Worm (Caenorhabditis elegans): ENCODE results near the gene C04G2.10.

DNA sequence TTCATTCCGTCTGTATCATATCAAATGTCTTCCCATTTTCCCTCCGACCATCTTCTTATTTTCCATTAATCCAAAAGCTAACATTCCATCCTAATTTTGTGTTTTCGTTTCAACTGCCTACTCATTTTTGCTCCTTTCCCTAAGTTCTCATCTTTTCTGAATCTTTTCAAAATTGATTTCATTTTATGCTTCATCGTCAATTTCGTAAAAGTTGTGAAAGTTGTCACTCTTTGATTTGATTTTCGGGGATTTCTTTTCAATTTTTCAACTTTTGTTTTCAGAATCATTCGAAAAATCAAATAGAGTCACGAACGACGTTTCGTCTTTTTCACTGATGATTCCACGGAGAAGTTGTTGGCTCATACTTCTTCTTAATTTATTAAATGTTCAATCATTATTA is 47.7 kb upstream of the C04G2.10 start, which contains the start of gene cwn-2:
- TF ChIP-seq elt-3 (tag; optimal IDR thresholded peaks at IDR 0.05): no peak
- no peak for TF ChIP-seq nhr-76 (tag; optimal IDR thresholded peaks at IDR 0.05)
- TF ChIP-seq mep-1 (tag; optimal IDR thresholded peaks at IDR 0.05): no peak
- no peak for TF ChIP-seq tbx-8 (GFP tag; optimal IDR thresholded peaks at IDR 0.05)
- TF ChIP-seq pha-4 (tag; optimal IDR thresholded peaks at IDR 0.05): no peak
- no peak for TF ChIP-seq ztf-11 (tag; optimal IDR thresholded peaks at IDR 0.05)
- no peak for TF ChIP-seq nhr-28 (tag; optimal IDR thresholded peaks at IDR 0.05)
